Fruit fly (Drosophila melanogaster): ENCODE data around the gene CG31635.

The CG31635 gene

DNA sequence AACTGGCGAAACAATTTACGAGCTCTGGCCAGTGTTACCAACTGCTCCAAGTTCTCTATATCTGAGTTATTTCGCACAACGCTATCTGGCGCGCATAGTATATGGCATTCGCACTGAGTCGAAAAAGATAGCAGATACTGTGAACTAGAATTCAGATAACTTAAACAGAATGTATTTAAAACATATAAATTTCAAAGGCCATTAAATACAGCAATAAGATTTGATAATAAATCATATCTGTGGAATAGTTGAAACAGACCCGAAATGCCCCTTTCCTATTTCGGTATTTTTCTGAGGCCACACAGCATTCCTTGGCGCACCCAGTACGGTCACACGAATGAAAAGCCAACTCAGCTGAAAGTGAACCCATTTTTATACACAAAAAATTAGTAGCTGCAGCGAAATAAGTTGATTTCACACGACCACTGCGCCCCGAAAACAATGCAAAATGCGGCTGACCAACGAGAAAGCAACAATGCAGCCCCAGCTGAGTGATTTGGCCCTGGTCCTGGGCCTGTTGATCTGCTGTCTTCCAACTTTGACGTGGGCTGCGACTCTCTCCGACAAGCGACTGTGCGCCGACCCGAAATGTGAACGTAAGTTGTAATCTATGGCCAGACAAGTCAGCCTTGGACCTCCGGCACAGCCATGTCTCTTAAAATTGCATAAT lies at the start of gene CG31635, which contains the start of gene Tango1:
Gene CG31635 (minus strand): TSS at position 30 of the 670 bp plus-strand sequence.
Gene Tango1 (plus strand): TSS at position 304 of the 670 bp plus-strand sequence.
- peak; percentile 3 for TF ChIP-seq N (GFP tag; optimal IDR thresholded peaks at IDR 0.05)
- no peak for TF ChIP-seq jim (GFP tag; optimal IDR thresholded peaks at IDR 0.05)
- TF ChIP-seq Rel (GFP tag; optimal IDR thresholded peaks at IDR 0.05), result no peak
- TF ChIP-seq Rel (tag; optimal IDR thresholded peaks at IDR 0.05), result peak; percentile 36
- peak; percentile 23 for TF ChIP-seq ey (GFP tag; optimal IDR thresholded peaks at IDR 0.05)
- TF ChIP-seq Abd-B (GFP tag; optimal IDR thresholded peaks at IDR 0.05), result peak; percentile 22
- TF ChIP-seq Vsx2 (GFP tag; optimal IDR thresholded peaks at IDR 0.05; ENCODE audit: partially characterized antibody), result no peak
- peak; percentile 43 for TF ChIP-seq Hr83 (GFP tag; optimal IDR thresholded peaks at IDR 0.05; ENCODE audit: poor library complexity, severe bottlenecking)

DNA sequence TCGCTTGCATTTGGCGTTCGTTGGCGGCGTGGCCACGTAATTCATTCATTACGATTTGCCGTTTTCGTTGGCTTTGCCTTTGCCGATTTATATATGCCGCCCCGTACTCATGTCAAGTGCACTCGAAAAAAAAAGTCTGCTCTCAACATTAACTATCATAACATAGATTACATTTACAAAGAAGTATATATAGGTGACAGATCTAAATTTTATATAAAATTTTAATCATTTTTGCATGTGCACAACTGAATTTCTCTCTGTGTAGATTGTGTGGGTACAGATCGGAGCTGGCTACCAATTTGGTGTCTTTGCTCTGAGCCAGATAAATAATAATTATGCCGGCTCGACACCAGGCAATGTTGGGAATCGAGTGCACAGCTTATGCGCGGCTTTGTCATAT lies 49.5 kb upstream of the CG31635 start:
- TF ChIP-seq Hr83 (GFP tag; optimal IDR thresholded peaks at IDR 0.05; ENCODE audit: poor library complexity, severe bottlenecking) (no peak), Myc (optimal IDR thresholded peaks at IDR 0.05) (no peak), HLH106 (tag; optimal IDR thresholded peaks at IDR 0.05) (peak; percentile 68), N (GFP tag; optimal IDR thresholded peaks at IDR 0.05) (no peak), Sp1 (GFP tag; optimal IDR thresholded peaks at IDR 0.05) (peak; percentile 52), tai (GFP tag; optimal IDR thresholded peaks at IDR 0.05) (no peak), Dif (GFP tag; optimal IDR thresholded peaks at IDR 0.05; ENCODE audit: partially characterized antibody) (no peak), CrebA (GFP tag; optimal IDR thresholded peaks at IDR 0.05; ENCODE audit: borderline replicate concordance) (no peak), dsf (GFP tag; optimal IDR thresholded peaks at IDR 0.05; ENCODE audit: borderline replicate concordance) (no peak), brk (GFP tag; optimal IDR thresholded peaks at IDR 0.05) (no peak), h (GFP tag; optimal IDR thresholded peaks at IDR 0.05) (peak; percentile 63), rgr (GFP tag; optimal IDR thresholded peaks at IDR 0.05) (peak; percentile 66), OdsH (GFP tag; optimal IDR thresholded peaks at IDR 0.05) (peak; percentile 60), sv (GFP tag; optimal IDR thresholded peaks at IDR 0.05) (no peak), woc (GFP tag; optimal IDR thresholded peaks at IDR 0.05) (no peak), dmrt93B (GFP tag; optimal IDR thresholded peaks at IDR 0.05) (peak; percentile 31), usp (GFP tag; optimal IDR thresholded peaks at IDR 0.05) (no peak), fru (GFP tag; optimal IDR thresholded peaks at IDR 0.05) (peak; percentile 71), Jra (GFP tag; optimal IDR thresholded peaks at IDR 0.05) (no peak), dl (GFP tag; optimal IDR thresholded peaks at IDR 0.05; ENCODE audit: insufficient read depth in 1 of 2, partially characterized antibody in 2 of 2) (no peak), Dfd (GFP tag; optimal IDR thresholded peaks at IDR 0.05) (no peak), br (GFP tag; optimal IDR thresholded peaks at IDR 0.05) (peak; percentile 70), Rel (GFP tag; optimal IDR thresholded peaks at IDR 0.05) (no peak), Rel (tag; optimal IDR thresholded peaks at IDR 0.05) (no peak), sage (GFP tag; optimal IDR thresholded peaks at IDR 0.05) (no peak), ey (GFP tag; optimal IDR thresholded peaks at IDR 0.05) (peak; percentile 63), Abd-B (GFP tag; optimal IDR thresholded peaks at IDR 0.05) (no peak), GATAd (GFP tag; optimal IDR thresholded peaks at IDR 0.05) (no peak), psq (GFP tag; optimal IDR thresholded peaks at IDR 0.05) (peak; percentile 51), CG9705 (GFP tag; optimal IDR thresholded peaks at IDR 0.05) (no peak), pan (optimal IDR thresholded peaks at IDR 0.05) (no peak), lola (GFP tag; optimal IDR thresholded peaks at IDR 0.05) (no peak), Hr78 (GFP tag; optimal IDR thresholded peaks at IDR 0.05) (no peak), CG32264 (GFP tag; optimal IDR thresholded peaks at IDR 0.05) (peak; percentile 14), jim (GFP tag; optimal IDR thresholded peaks at IDR 0.05) (no peak), Hnf4 (GFP tag; optimal IDR thresholded peaks at IDR 0.05) (peak; percentile 48), foxo (GFP tag; optimal IDR thresholded peaks at IDR 0.05) (peak in 1 of 2 experiments; percentile 59), Mio (GFP tag; optimal IDR thresholded peaks at IDR 0.05) (no peak), Vsx2 (GFP tag; optimal IDR thresholded peaks at IDR 0.05; ENCODE audit: partially characterized antibody) (no peak)

All from whole organism, wandering third instar larva.